Worm (Caenorhabditis elegans): ENCODE measurements around the gene tba-9.
A peak's percentile ranks its signal among the peaks of the same experiment; 100 is the strongest.

tba-9 gene

ce11 chrX:3289183-3289582 lies 36.6 kb downstream of the tba-9 start, which contains the start of gene K09C4.4:
TSS of gene K09C4.4 (plus strand) at chrX:3289483.
- TF ChIP-seq nhr-28 (tag; optimal IDR thresholded peaks at IDR 0.05) = no peak
- TF ChIP-seq nhr-77 (tag; optimal IDR thresholded peaks at IDR 0.05) = no peak
- TF ChIP-seq ZK546.5 (tag; optimal IDR thresholded peaks at IDR 0.05) = no peak
- no peak for TF ChIP-seq tbx-2 (tag; optimal IDR thresholded peaks at IDR 0.05)
- no peak for TF ChIP-seq mdl-1 (tag; optimal IDR thresholded peaks at IDR 0.05)
- TF ChIP-seq ceh-28 (tag; optimal IDR thresholded peaks at IDR 0.05) = no peak
- TF ChIP-seq nhr-23 (tag; optimal IDR thresholded peaks at IDR 0.05) = no peak
- TF ChIP-seq hmg-11 (tag; optimal IDR thresholded peaks at IDR 0.05) = no peak
- TF ChIP-seq eor-1 (tag; optimal IDR thresholded peaks at IDR 0.05) = no peak
- no peak for TF ChIP-seq pqm-1 (tag; optimal IDR thresholded peaks at IDR 0.05)
- TF ChIP-seq zag-1 (tag; optimal IDR thresholded peaks at IDR 0.05) = no peak
- TF ChIP-seq unc-39 (tag; optimal IDR thresholded peaks at IDR 0.05) = no peak
- no peak for TF ChIP-seq ceh-9 (tag; optimal IDR thresholded peaks at IDR 0.05)
- no peak for TF ChIP-seq mml-1 (tag; optimal IDR thresholded peaks at IDR 0.05)
- TF ChIP-seq fkh-10 (GFP tag; optimal IDR thresholded peaks at IDR 0.05) = no peak

DNA sequence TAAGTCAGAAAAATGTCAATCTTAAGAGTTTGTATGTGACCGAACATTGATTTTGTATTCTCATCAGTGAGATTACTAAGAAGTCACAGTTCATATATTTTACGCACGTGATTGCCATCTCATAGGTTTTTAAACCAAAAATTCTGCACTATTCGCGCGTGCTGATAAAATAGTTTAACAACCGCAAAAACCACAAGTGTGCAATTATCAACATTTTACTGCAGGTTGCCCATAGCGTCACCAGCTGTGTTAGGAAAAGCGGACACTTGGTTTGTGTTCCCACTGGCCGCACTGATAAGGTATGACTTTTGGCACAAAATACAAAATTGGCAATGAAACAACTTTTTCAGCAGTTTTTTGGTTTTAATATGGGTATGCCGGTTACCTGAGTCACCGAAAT lies 37.5 kb downstream of the tba-9 start:
- TF ChIP-seq pqm-1 (tag; optimal IDR thresholded peaks at IDR 0.05) (peak; percentile 98), tbx-2 (tag; optimal IDR thresholded peaks at IDR 0.05) (no peak), pha-4 (tag; optimal IDR thresholded peaks at IDR 0.05) (peak; percentile 45), lin-15B (tag; optimal IDR thresholded peaks at IDR 0.05) (no peak), unc-39 (tag; optimal IDR thresholded peaks at IDR 0.05) (no peak), elt-2 (tag; optimal IDR thresholded peaks at IDR 0.05) (peak; percentile 96), ama-1 (optimal IDR thresholded peaks at IDR 0.05) (no peak), ceh-28 (tag; optimal IDR thresholded peaks at IDR 0.05) (no peak), nhr-12 (tag; optimal IDR thresholded peaks at IDR 0.05) (no peak), jun-1 (tag; optimal IDR thresholded peaks at IDR 0.05) (peak; percentile 83)

DNA sequence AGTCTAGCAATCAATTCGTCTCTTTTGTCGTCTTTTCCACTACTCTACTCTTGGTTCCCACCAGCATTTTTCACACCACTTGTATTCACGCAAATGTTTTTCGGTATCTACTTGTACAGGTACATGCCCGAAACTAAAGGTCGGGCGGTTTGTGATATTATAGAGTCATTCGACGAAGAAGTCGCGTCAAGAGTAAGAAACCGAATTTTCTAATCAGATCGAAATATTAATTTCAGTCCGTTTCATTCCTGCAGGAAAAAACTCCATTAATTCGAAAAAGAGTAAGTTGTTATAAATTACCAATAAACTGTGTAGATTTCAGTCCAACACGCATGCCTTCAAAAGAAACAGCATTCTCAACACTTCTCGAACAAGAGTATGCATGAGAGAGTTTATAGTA lies 39.3 kb downstream of the tba-9 start:
- TF ChIP-seq nfya-1 (tag; optimal IDR thresholded peaks at IDR 0.05; ENCODE audit: insufficient read depth) (no peak), pqm-1 (tag; optimal IDR thresholded peaks at IDR 0.05) (no peak), nhr-28 (tag; optimal IDR thresholded peaks at IDR 0.05) (no peak), nhr-43 (tag; optimal IDR thresholded peaks at IDR 0.05; ENCODE audit: poor library complexity, severe bottlenecking) (no peak), ZK546.5 (tag; optimal IDR thresholded peaks at IDR 0.05) (no peak), nhr-76 (tag; optimal IDR thresholded peaks at IDR 0.05) (no peak), ztf-4 (tag; optimal IDR thresholded peaks at IDR 0.05) (no peak), nhr-11 (tag; optimal IDR thresholded peaks at IDR 0.05) (no peak), unc-62 (GFP tag; optimal IDR thresholded peaks at IDR 0.05) (no peak), fos-1 (tag; optimal IDR thresholded peaks at IDR 0.05) (no peak), eor-1 (tag; optimal IDR thresholded peaks at IDR 0.05) (no peak), skn-1 (tag; optimal IDR thresholded peaks at IDR 0.05) (no peak), mdl-1 (tag; optimal IDR thresholded peaks at IDR 0.05) (no peak)

- TF ChIP-seq daf-12 (tag; optimal IDR thresholded peaks at IDR 0.05) (no peak), egl-27 (tag; optimal IDR thresholded peaks at IDR 0.05) (no peak), ceh-28 (tag; optimal IDR thresholded peaks at IDR 0.05) (no peak), nhr-28 (tag; optimal IDR thresholded peaks at IDR 0.05) (no peak), R02D3.7 (tag; optimal IDR thresholded peaks at IDR 0.05) (no peak), nhr-25 (tag; optimal IDR thresholded peaks at IDR 0.05) (no peak), fos-1 (tag; optimal IDR thresholded peaks at IDR 0.05) (no peak), ceh-82 (tag; optimal IDR thresholded peaks at IDR 0.05) (no peak), nhr-23 (tag; optimal IDR thresholded peaks at IDR 0.05) (no peak), nhr-76 (tag; optimal IDR thresholded peaks at IDR 0.05) (no peak), mml-1 (tag; optimal IDR thresholded peaks at IDR 0.05) (no peak)
These were observed 43.6 kb downstream of the tba-9 start, which contains the start of gene K09C4.2 for ce11 chrX:3296182-3296581. TSS of gene K09C4.2 (plus strand) at chrX:3296482.

- no peak for TF ChIP-seq egl-27 (tag; optimal IDR thresholded peaks at IDR 0.05)
- peak; percentile 88 for TF ChIP-seq elt-2 (tag; optimal IDR thresholded peaks at IDR 0.05)
- no peak for TF ChIP-seq zag-1 (tag; optimal IDR thresholded peaks at IDR 0.05)
- TF ChIP-seq lin-39 (tag; optimal IDR thresholded peaks at IDR 0.05) = no peak
- TF ChIP-seq pqm-1 (tag; optimal IDR thresholded peaks at IDR 0.05) = peak; percentile 87
- TF ChIP-seq nhr-237 (tag; optimal IDR thresholded peaks at IDR 0.05) = no peak
- TF ChIP-seq unc-39 (tag; optimal IDR thresholded peaks at IDR 0.05) = no peak
These were observed 45.2 kb downstream of the tba-9 start for ce11 chrX:3297812-3298211.
